Fruit fly (Drosophila melanogaster) whole organism, pupa: ENCODE measurements around the gene Or71a.
A peak's percentile ranks its signal among the peaks of the same experiment; 100 is the strongest.

ENCODE experiments used
- CG10348 ChIP-seq: fragments of 200-800 bp; sonication (Bioruptor generic); IDR thresholded peaks from 2 replicates; pipeline ENCODE4 v1.3.6; 2022; ENCODE audit warnings: missing biosample characterization, missing genetic modification characterization
- CG12605 ChIP-seq: fragments of 200-800 bp; sonication (Bioruptor generic); IDR thresholded peaks from 2 replicates; pipeline ENCODE4 v1.3.6; 2022; ENCODE audit warnings: missing biosample characterization, missing genetic modification characterization
- CG13204 ChIP-seq: fragments of 200-800 bp; sonication (Bioruptor generic); optimal IDR thresholded peaks from 2 replicates; lab custom pipeline; 2018; ENCODE audit warnings: missing biosample characterization, mild to moderate bottlenecking, missing genetic modification characterization, moderate library complexity
- CG14655 ChIP-seq: fragments of 200-800 bp; sonication (Bioruptor generic); optimal IDR thresholded peaks from 3 replicates; lab custom pipeline; 2017; ENCODE audit warnings: mild to moderate bottlenecking, missing biosample characterization, missing genetic modification reagents, missing genetic modification characterization
- CG15710 ChIP-seq: fragments of 200-800 bp; sonication (Bioruptor generic); optimal IDR thresholded peaks from 2 replicates; lab custom pipeline; 2018; ENCODE audit warnings: missing biosample characterization, mild to moderate bottlenecking, missing genetic modification characterization, moderate library complexity
- CG17806 ChIP-seq: fragments of 200-800 bp; sonication (Bioruptor generic); optimal IDR thresholded peaks from 2 replicates; lab custom pipeline; 2018; ENCODE audit warnings: missing biosample characterization, mild to moderate bottlenecking, missing genetic modification characterization, moderate library complexity
- CG32121 ChIP-seq: fragments of 200-800 bp; sonication (Bioruptor generic); IDR thresholded peaks from 2 replicates; pipeline ENCODE4 v1.3.6; 2022; ENCODE audit warnings: missing biosample characterization, missing genetic modification characterization
- CG34367 ChIP-seq: fragments of 200-800 bp; sonication (Bioruptor generic); optimal IDR thresholded peaks from 2 replicates; lab custom pipeline; 2018; ENCODE audit warnings: missing biosample characterization, mild to moderate bottlenecking, missing genetic modification characterization
- CG4496 ChIP-seq: fragments of 200-800 bp; sonication (Bioruptor generic); IDR thresholded peaks from 3 replicates; pipeline ENCODE4 v1.3.6; 2022; ENCODE audit warnings: missing biosample characterization, missing genetic modification characterization
- CG8159 ChIP-seq: fragments of 200-800 bp; sonication (Bioruptor generic); optimal IDR thresholded peaks from 3 replicates; lab custom pipeline; 2018; ENCODE audit warnings: missing biosample characterization, mild to moderate bottlenecking, missing genetic modification characterization, moderate library complexity
- CG8301 ChIP-seq: fragments of 200-800 bp; sonication (Bioruptor generic); optimal IDR thresholded peaks from 2 replicates; lab custom pipeline; 2018; ENCODE audit warnings: missing biosample characterization, mild to moderate bottlenecking, missing genetic modification characterization
- CG9948 ChIP-seq: fragments of 200-800 bp; sonication (Bioruptor generic); optimal IDR thresholded peaks from 2 replicates; lab custom pipeline; 2018; ENCODE audit warnings: missing biosample characterization, mild to moderate bottlenecking, missing genetic modification characterization, moderate library complexity
- D1 ChIP-seq: fragments of 200-800 bp; sonication (Bioruptor generic); optimal IDR thresholded peaks from 2 replicates; lab custom pipeline; 2018; ENCODE audit warnings: missing biosample characterization, mild to moderate bottlenecking, missing genetic modification characterization, moderate library complexity
- EcR ChIP-seq: fragments of 200-800 bp; sonication (Bioruptor generic); optimal IDR thresholded peaks from 3 replicates; lab custom pipeline; 2019; ENCODE audit warnings: missing biosample characterization, missing genetic modification characterization, mild to moderate bottlenecking, moderate library complexity, missing genetic modification reagents
- Ets98B ChIP-seq: fragments of 200-800 bp; sonication (Bioruptor generic); IDR thresholded peaks from 2 replicates; pipeline ENCODE4 v1.3.6; 2022; ENCODE audit warnings: missing biosample characterization, missing genetic modification characterization
- Pif1A ChIP-seq: fragments of 200-800 bp; sonication (Bioruptor generic); optimal IDR thresholded peaks from 3 replicates; lab custom pipeline; 2016; ENCODE audit warnings: missing biosample characterization, missing genetic modification characterization
- Pif1B ChIP-seq: fragments of 200-800 bp; sonication (Bioruptor generic); optimal IDR thresholded peaks from 3 replicates; lab custom pipeline; 2016; ENCODE audit warnings: missing biosample characterization, missing genetic modification characterization
- Snoo ChIP-seq: fragments of 200-800 bp; sonication (Bioruptor generic); optimal IDR thresholded peaks from 3 replicates; lab custom pipeline; 2017; ENCODE audit warnings: missing biosample characterization, mild to moderate bottlenecking, missing genetic modification characterization, inconsistent platforms
- fd96Ca ChIP-seq: fragments of 200-800 bp; sonication (Bioruptor generic); IDR thresholded peaks from 3 replicates; pipeline ENCODE4 v1.3.6; 2022; ENCODE audit warnings: missing biosample characterization, missing genetic modification characterization
- gl ChIP-seq: fragments of 200-800 bp; sonication (Bioruptor generic); optimal IDR thresholded peaks from 2 replicates; lab custom pipeline; 2018; ENCODE audit warnings: missing biosample characterization, mild to moderate bottlenecking, missing genetic modification characterization
- rn ChIP-seq: fragments of 200-800 bp; sonication (Bioruptor generic); IDR thresholded peaks from 2 replicates; pipeline ENCODE4 v1.3.6; 2022; ENCODE audit warnings: missing biosample characterization, missing genetic modification characterization

The Or71a gene

dm6 chr3L:15101639-15102413 lies 23.6 kb upstream of the Or71a start:
- TF ChIP-seq CG34367 (tag; lab: Kevin White, UChicago) (peak; percentile 5), gl (tag; lab: Kevin White, UChicago) (peak; percentile 8), D1 (peak; percentile 12), CG15710 (tag; lab: Kevin White, UChicago) (peak; percentile 37), CG9948 (peak; percentile 7), CG4496 (GFP tag; lab: Robert Waterston, UW) (peak; percentile 71; the same call in 2 of the 3 replicates), fd96Ca (peak; percentile 25; the same call in 1 of the 3 replicates), CG10348 (GFP tag; lab: Robert Waterston, UW) (0 out of 2 replicates have a peak, but pooled peaks have one; percentile 7), CG12605 (GFP tag; lab: Robert Waterston, UW) (no peak; the same call in 1 of the 2 replicates), CG13204 (GFP tag; lab: Kevin White, UChicago) (peak; percentile 99), CG14655 (GFP tag; lab: Kevin White, UChicago) (peak; percentile 2), CG17806 (peak; percentile 25), Pif1A (no peak), CG8301 (tag; lab: Kevin White, UChicago) (peak; percentile 18), Pif1B (no peak), Ets98B (GFP tag; lab: Robert Waterston, UW) (peak; percentile 47; the same call in 1 of the 2 replicates), EcR (GFP tag; lab: Kevin White, UChicago) (peak; percentile 83), CG32121 (peak; percentile 60), Snoo (tag; lab: Kevin White, UChicago) (peak; percentile 22), CG8159 (tag; lab: Kevin White, UChicago) (peak; percentile 52), rn (GFP tag; lab: Robert Waterston, UW) (no peak)

dm6 chr3L:15100983-15101382 lies 22.7 kb upstream of the Or71a start:
- no peak for TF ChIP-seq gl (tag; lab: Kevin White, UChicago)
- TF ChIP-seq CG8301 (tag; lab: Kevin White, UChicago) = no peak
- TF ChIP-seq CG13204 (GFP tag; lab: Kevin White, UChicago) = no peak
- no peak for TF ChIP-seq Pif1A
- TF ChIP-seq EcR (GFP tag; lab: Kevin White, UChicago) = no peak
- TF ChIP-seq CG9948 = no peak
- no peak for TF ChIP-seq Snoo (tag; lab: Kevin White, UChicago)
- no peak for TF ChIP-seq CG4496 (GFP tag; lab: Robert Waterston, UW)
- TF ChIP-seq CG15710 (tag; lab: Kevin White, UChicago) = no peak
- no peak for TF ChIP-seq Pif1B
- TF ChIP-seq D1 = no peak
- no peak for TF ChIP-seq CG17806
- TF ChIP-seq CG34367 (tag; lab: Kevin White, UChicago) = no peak
- no peak for TF ChIP-seq CG8159 (tag; lab: Kevin White, UChicago)
- TF ChIP-seq rn (GFP tag; lab: Robert Waterston, UW) = no peak
- TF ChIP-seq, all 21 proteins: peak for 0

- TF ChIP-seq EcR (GFP tag; lab: Kevin White, UChicago) (peak; percentile 26), gl (tag; lab: Kevin White, UChicago) (no peak), CG9948 (no peak), CG4496 (GFP tag; lab: Robert Waterston, UW) (no peak), CG12605 (GFP tag; lab: Robert Waterston, UW) (no peak), CG13204 (GFP tag; lab: Kevin White, UChicago) (peak; percentile 63), rn (GFP tag; lab: Robert Waterston, UW) (no peak)
Measured at dm6 chr3L:15099541-15099940, 21.3 kb upstream of the Or71a start.

dm6 chr3L:15098659-15099512 lies 20.6 kb upstream of the Or71a start:
- TF ChIP-seq CG9948 (peak; percentile 92), Snoo (tag; lab: Kevin White, UChicago) (peak; percentile 49), CG14655 (GFP tag; lab: Kevin White, UChicago) (peak; percentile 91), Ets98B (GFP tag; lab: Robert Waterston, UW) (peak; percentile 54), CG34367 (tag; lab: Kevin White, UChicago) (peak; percentile 58), CG8159 (tag; lab: Kevin White, UChicago) (peak; percentile 95), CG32121 (peak; percentile 92), CG15710 (tag; lab: Kevin White, UChicago) (peak; percentile 74), CG12605 (GFP tag; lab: Robert Waterston, UW) (peak; percentile 96), Pif1B (peak; percentile 65), D1 (peak; percentile 87), CG13204 (GFP tag; lab: Kevin White, UChicago) (no peak), gl (tag; lab: Kevin White, UChicago) (peak; percentile 65), CG8301 (tag; lab: Kevin White, UChicago) (peak; percentile 85), Pif1A (peak; percentile 71), rn (GFP tag; lab: Robert Waterston, UW) (peak; percentile 75), CG17806 (peak; percentile 82), CG4496 (GFP tag; lab: Robert Waterston, UW) (peak; percentile 83), CG10348 (GFP tag; lab: Robert Waterston, UW) (no peak), EcR (GFP tag; lab: Kevin White, UChicago) (no peak), fd96Ca (no peak)
